Worm (Caenorhabditis elegans) whole organism, L2 larva: Measurements from ENCODE around the gene Y48B6A.10.
A peak's percentile ranks its signal among the peaks of the same experiment; 100 is the strongest.

Source experiments
- C34F6.9 ChIP-seq: fragments of 150-350 bp; optimal IDR thresholded peaks from 2 replicates; lab custom pipeline; 2014; ENCODE audit warnings: missing biosample characterization, missing genetic modification characterization
- F13H6.1 ChIP-seq: sonication (generic microtip); optimal IDR thresholded peaks from 2 replicates; lab custom pipeline; 2016; ENCODE audit warnings: missing genetic modification characterization, missing compliant biosample characterization
- R02D3.7 ChIP-seq: fragments of 150-350 bp; optimal IDR thresholded peaks from 2 replicates; lab custom pipeline; 2014; ENCODE audit warnings: missing biosample characterization, missing genetic modification characterization
- Y55F3AM.14 ChIP-seq: fragments of 200-800 bp; sonication (Bioruptor generic); optimal IDR thresholded peaks from 2 replicates; lab custom pipeline; 2018; ENCODE audit warnings: mild to moderate bottlenecking, missing genetic modification characterization, missing compliant biosample characterization
- alr-1 ChIP-seq: fragments of 150-350 bp; optimal IDR thresholded peaks from 2 replicates; lab custom pipeline; 2014; ENCODE audit warnings: missing biosample characterization, missing genetic modification characterization
- aly-2 ChIP-seq: fragments of 150-350 bp; optimal IDR thresholded peaks from 2 replicates; lab custom pipeline; 2014; ENCODE audit warnings: missing biosample characterization, missing genetic modification characterization
- ama-1 ChIP-seq: fragments of 150-350 bp; optimal IDR thresholded peaks from 2 replicates; lab custom pipeline; 2018; ENCODE audit warnings: inconsistent platforms
- ceh-16 ChIP-seq: fragments of 150-350 bp; optimal IDR thresholded peaks from 2 replicates; lab custom pipeline; 2014; ENCODE audit warnings: missing biosample characterization, missing genetic modification characterization
- dmd-4 ChIP-seq: sonication (generic microtip); optimal IDR thresholded peaks from 2 replicates; lab custom pipeline; 2017; ENCODE audit warnings: missing biosample characterization, missing genetic modification characterization
- egl-27 ChIP-seq: sonication (generic microtip); optimal IDR thresholded peaks from 3 replicates; lab custom pipeline; 2017; ENCODE audit warnings: missing biosample characterization, missing genetic modification reagents, missing genetic modification characterization
- elt-1 ChIP-seq: fragments of 150-350 bp; optimal IDR thresholded peaks from 2 replicates; lab custom pipeline; 2014; ENCODE audit warnings: missing biosample characterization, missing genetic modification characterization
- elt-3 ChIP-seq: sonication (generic microtip); optimal IDR thresholded peaks from 2 replicates; lab custom pipeline; 2017; ENCODE audit warnings: missing biosample characterization, missing genetic modification characterization
- fos-1 ChIP-seq: fragments of 150-350 bp; optimal IDR thresholded peaks from 2 replicates; lab custom pipeline; 2014; ENCODE audit warnings: missing biosample characterization, missing genetic modification characterization
- gmeb-1 ChIP-seq: fragments of 150-350 bp; optimal IDR thresholded peaks from 2 replicates; lab custom pipeline; 2014; ENCODE audit warnings: missing biosample characterization, missing genetic modification characterization
- lin-11 ChIP-seq: fragments of 150-350 bp; sonication (generic microtip); optimal IDR thresholded peaks from 2 replicates; lab custom pipeline; 2014; ENCODE audit warnings: missing biosample characterization, missing genetic modification characterization, inconsistent platforms, mixed read lengths
- lin-39 ChIP-seq: fragments of 150-350 bp; optimal IDR thresholded peaks from 2 replicates; lab custom pipeline; 2014; ENCODE audit warnings: missing biosample characterization, missing genetic modification reagents, missing genetic modification characterization
- mbf-1 ChIP-seq: sonication (generic microtip); optimal IDR thresholded peaks from 2 replicates; lab custom pipeline; 2017; ENCODE audit warnings: missing biosample characterization, missing genetic modification characterization
- mdl-1 ChIP-seq, 2 experiments: fragments of 150-350 bp in 1 of 2; sonication (generic microtip) in 1 of 2; optimal IDR thresholded peaks; 2 replicates each; lab custom pipeline; 2017; ENCODE audit warnings: missing biosample characterization in 2 of 2, missing genetic modification characterization in 2 of 2
- nhr-10 ChIP-seq: sonication (generic microtip); optimal IDR thresholded peaks from 2 replicates; lab custom pipeline; 2017; ENCODE audit warnings: missing biosample characterization, missing genetic modification characterization
- nhr-12 ChIP-seq: fragments of 150-350 bp; optimal IDR thresholded peaks from 2 replicates; lab custom pipeline; 2014; ENCODE audit warnings: missing biosample characterization, missing genetic modification characterization
- nhr-129 ChIP-seq: fragments of 150-350 bp; optimal IDR thresholded peaks from 2 replicates; lab custom pipeline; 2014; ENCODE audit warnings: missing biosample characterization, missing genetic modification characterization
- nhr-21 ChIP-seq: fragments of 150-350 bp; optimal IDR thresholded peaks from 2 replicates; lab custom pipeline; 2014; ENCODE audit warnings: missing biosample characterization, missing genetic modification characterization
- nhr-23 ChIP-seq: fragments of 150-350 bp; optimal IDR thresholded peaks from 2 replicates; lab custom pipeline; 2014; ENCODE audit warnings: missing biosample characterization, missing genetic modification reagents, missing genetic modification characterization
- nhr-237 ChIP-seq: fragments of 150-350 bp; optimal IDR thresholded peaks from 2 replicates; lab custom pipeline; 2014; ENCODE audit warnings: missing biosample characterization, missing genetic modification characterization
- nhr-25 ChIP-seq: fragments of 150-350 bp; sonication (generic microtip); optimal IDR thresholded peaks from 3 replicates; lab custom pipeline; 2014; ENCODE audit warnings: missing biosample characterization, missing genetic modification characterization
- nhr-6 ChIP-seq: fragments of 150-350 bp; optimal IDR thresholded peaks from 2 replicates; lab custom pipeline; 2014; ENCODE audit warnings: missing biosample characterization, missing genetic modification characterization
- sem-4 ChIP-seq: fragments of 150-350 bp; optimal IDR thresholded peaks from 2 replicates; lab custom pipeline; 2014; ENCODE audit warnings: missing biosample characterization, missing genetic modification reagents, missing genetic modification characterization
- skn-1 ChIP-seq: sonication (generic microtip); optimal IDR thresholded peaks from 2 replicates; lab custom pipeline; 2017; ENCODE audit warnings: missing biosample characterization, missing genetic modification characterization
- sma-3 ChIP-seq: sonication (generic microtip); optimal IDR thresholded peaks from 2 replicates; lab custom pipeline; 2016; ENCODE audit warnings: missing genetic modification reagents, missing genetic modification characterization, missing compliant biosample characterization
- unc-39 ChIP-seq: fragments of 150-350 bp; optimal IDR thresholded peaks from 2 replicates; lab custom pipeline; 2014; ENCODE audit warnings: missing biosample characterization, missing genetic modification characterization
- unc-62 ChIP-seq: fragments of 150-350 bp; optimal IDR thresholded peaks from 2 replicates; lab custom pipeline; 2014; ENCODE audit warnings: missing biosample characterization, missing genetic modification reagents, missing genetic modification characterization
- zag-1 ChIP-seq: fragments of 150-350 bp; optimal IDR thresholded peaks from 2 replicates; lab custom pipeline; 2014; ENCODE audit warnings: missing biosample characterization, missing genetic modification characterization
- ztf-1 ChIP-seq: fragments of 200-800 bp; sonication (Bioruptor generic); conservative IDR thresholded peaks from 2 replicates; pipeline ENCODE4 v1.3.6; 2022; ENCODE audit warnings: missing genetic modification characterization, missing compliant biosample characterization
- ztf-11 ChIP-seq: sonication (generic microtip); optimal IDR thresholded peaks from 2 replicates; lab custom pipeline; 2017; ENCODE audit warnings: missing biosample characterization, missing genetic modification characterization
- ztf-4 ChIP-seq: fragments of 150-350 bp; optimal IDR thresholded peaks from 2 replicates; lab custom pipeline; 2014; ENCODE audit warnings: missing biosample characterization, missing genetic modification characterization

The Y48B6A.10 gene

DNA sequence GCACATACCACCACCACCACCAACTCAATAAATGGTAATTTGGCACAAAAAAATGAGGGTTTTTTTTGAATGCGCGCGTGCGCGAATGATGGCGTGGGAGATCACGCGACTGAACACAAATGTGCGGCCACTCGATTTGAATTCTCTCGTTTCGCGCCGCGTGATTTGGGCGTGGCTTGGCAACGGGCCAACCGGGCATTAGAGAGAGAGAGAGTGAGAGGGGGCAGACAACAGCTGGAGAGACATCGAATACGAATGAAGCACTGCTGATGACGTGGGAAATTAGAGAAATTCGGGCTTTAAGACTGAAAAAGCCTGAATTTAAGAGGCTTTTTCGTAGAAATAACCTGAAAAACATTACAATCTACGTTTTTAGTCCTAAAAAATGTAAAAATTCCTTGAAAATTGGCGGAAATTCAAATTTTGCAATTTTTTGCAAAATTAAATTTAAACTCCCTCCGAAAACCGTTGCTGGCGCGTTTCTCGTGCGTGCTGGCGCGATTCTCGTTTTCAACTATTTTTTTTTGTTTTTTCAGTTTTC lies 37.3 kb downstream of the Y48B6A.10 start (continued):
- TF ChIP-seq sem-4 (tag; lab: Kevin White, UChicago), result peak; percentile 85
- no peak for TF ChIP-seq unc-39
- no peak for TF ChIP-seq mbf-1 (tag; lab: Kevin White, UChicago)
- peak; percentile 85 for TF ChIP-seq nhr-6 (tag; lab: Kevin White, UChicago)
- no peak for TF ChIP-seq unc-62 (GFP tag; lab: Kevin White, UChicago)
- peak; percentile 86 for TF ChIP-seq ztf-4
- TF ChIP-seq skn-1, result no peak
- peak; percentile 20 for TF ChIP-seq dmd-4 (tag; lab: Kevin White, UChicago)
- TF ChIP-seq nhr-12 (tag; lab: Kevin White, UChicago), result no peak
- peak; percentile 64 for TF ChIP-seq nhr-10
- no peak for TF ChIP-seq nhr-237
- peak; percentile 91 for TF ChIP-seq C34F6.9 (tag; lab: Kevin White, UChicago)
- no peak for TF ChIP-seq lin-39
- TF ChIP-seq, all 48 proteins: peak for 31

DNA sequence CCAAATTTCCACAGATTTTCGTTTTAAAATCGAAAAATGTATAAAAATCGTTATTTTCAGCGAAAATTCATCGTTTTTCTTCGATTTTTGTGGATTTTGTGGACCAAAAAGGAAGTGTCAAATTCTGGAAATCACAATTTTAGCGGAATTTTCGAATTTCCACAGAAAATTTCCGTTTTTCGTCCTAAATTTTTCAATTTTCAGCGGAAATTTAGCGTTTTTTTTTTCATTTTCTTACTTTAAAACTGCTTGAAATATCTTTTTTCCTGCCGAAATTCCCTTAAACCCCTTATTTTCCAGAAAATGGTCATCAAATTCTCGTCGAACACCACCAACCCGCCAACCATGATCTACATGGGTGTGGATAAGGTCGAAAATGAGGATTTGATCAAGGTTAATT lies 37.8 kb downstream of the Y48B6A.10 start, which contains the start of gene Y54G11A.2:
Gene Y54G11A.2, plus strand, starts transcription at position 301 of the 400 bp plus-strand sequence.
- TF ChIP-seq elt-3 (no peak), C34F6.9 (tag; lab: Kevin White, UChicago) (no peak), skn-1 (no peak), F13H6.1 (tag; lab: Kevin White, UChicago) (no peak), nhr-237 (no peak), nhr-21 (tag; lab: Kevin White, UChicago) (no peak), ama-1 (lab: Kevin White, UChicago) (no peak), aly-2 (no peak), nhr-129 (no peak), elt-1 (tag; lab: Kevin White, UChicago) (no peak), ztf-11 (no peak)

DNA sequence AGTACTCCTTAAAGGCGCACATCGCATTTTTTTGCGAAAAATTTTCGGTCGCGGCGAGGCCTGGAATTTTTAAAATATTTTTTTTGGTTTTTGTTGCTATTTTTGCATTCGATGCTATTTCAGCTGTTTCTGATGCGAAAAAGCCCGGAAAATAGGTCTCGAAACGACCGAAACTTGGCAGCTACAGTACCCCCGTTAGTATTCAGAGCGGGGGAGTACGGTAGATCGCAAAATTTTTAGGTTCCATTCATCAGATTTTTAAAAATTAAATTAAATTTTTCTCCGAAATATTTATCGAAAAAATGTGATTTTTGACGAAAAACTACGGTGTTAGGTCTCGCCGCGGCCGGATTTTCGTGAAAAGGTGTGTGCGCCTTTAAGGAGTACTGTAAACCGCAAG lies 41.6 kb downstream of the Y48B6A.10 start:
- TF ChIP-seq nhr-6 (tag; lab: Kevin White, UChicago), result no peak
- no peak for TF ChIP-seq R02D3.7 (tag; lab: Kevin White, UChicago)
- TF ChIP-seq F13H6.1 (tag; lab: Kevin White, UChicago), result no peak
- no peak for TF ChIP-seq lin-11
- no peak for TF ChIP-seq sem-4 (tag; lab: Kevin White, UChicago)
- no peak for TF ChIP-seq fos-1 (tag; lab: Kevin White, UChicago)
- TF ChIP-seq nhr-129, result no peak
- no peak for TF ChIP-seq nhr-21 (tag; lab: Kevin White, UChicago)
- TF ChIP-seq ztf-4, result no peak
- TF ChIP-seq nhr-10, result no peak
- TF ChIP-seq nhr-237, result no peak
- no peak for TF ChIP-seq C34F6.9 (tag; lab: Kevin White, UChicago)
- no peak for TF ChIP-seq elt-1 (tag; lab: Kevin White, UChicago)
- no peak for TF ChIP-seq egl-27 (tag; lab: Kevin White, UChicago)
- TF ChIP-seq mdl-1 (tag; optimal IDR thresholded peaks at IDR 0.05; lab: Kevin White, UChicago), result no peak
- TF ChIP-seq aly-2, result no peak
- no peak for TF ChIP-seq ceh-16
- TF ChIP-seq sma-3, result no peak
- no peak for TF ChIP-seq nhr-23 (tag; lab: Kevin White, UChicago)

DNA sequence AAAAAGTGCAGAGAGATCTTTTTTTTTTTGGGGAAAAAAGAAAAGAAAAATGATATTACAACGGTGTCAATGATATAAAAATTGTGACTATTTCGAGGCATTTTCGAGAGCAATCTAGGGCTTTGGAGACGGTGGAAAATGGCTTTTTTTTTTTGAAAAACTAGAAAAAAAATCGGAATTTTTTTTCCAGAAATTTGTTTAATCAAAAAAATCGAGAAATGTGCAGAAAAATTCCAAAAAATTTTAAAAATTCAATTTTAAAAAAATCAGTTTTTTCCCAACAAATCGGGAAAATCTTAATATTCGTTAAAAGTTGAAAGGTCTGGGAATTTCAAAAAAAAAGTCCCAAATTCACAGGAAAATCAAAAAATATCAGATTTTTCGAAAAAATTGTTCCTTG lies 42.6 kb downstream of the Y48B6A.10 start, which contains the start of gene Y54G11A.19:
Gene Y54G11A.19, minus strand, starts transcription at position 101 of the 400 bp plus-strand sequence.
- no peak for TF ChIP-seq mdl-1 (tag; optimal IDR thresholded peaks at IDR 0.05; lab: Kevin White, UChicago)
- TF ChIP-seq R02D3.7 (tag; lab: Kevin White, UChicago), result no peak
- TF ChIP-seq gmeb-1 (tag; lab: Kevin White, UChicago), result no peak
- no peak for TF ChIP-seq nhr-129
- no peak for TF ChIP-seq Y55F3AM.14 (GFP tag; lab: Kevin White, UChicago)
- no peak for TF ChIP-seq ztf-1 (GFP tag; lab: Robert Waterston, UW)
- TF ChIP-seq C34F6.9 (tag; lab: Kevin White, UChicago), result no peak
- no peak for TF ChIP-seq zag-1 (tag; lab: Kevin White, UChicago)
- TF ChIP-seq ztf-4, result no peak

DNA sequence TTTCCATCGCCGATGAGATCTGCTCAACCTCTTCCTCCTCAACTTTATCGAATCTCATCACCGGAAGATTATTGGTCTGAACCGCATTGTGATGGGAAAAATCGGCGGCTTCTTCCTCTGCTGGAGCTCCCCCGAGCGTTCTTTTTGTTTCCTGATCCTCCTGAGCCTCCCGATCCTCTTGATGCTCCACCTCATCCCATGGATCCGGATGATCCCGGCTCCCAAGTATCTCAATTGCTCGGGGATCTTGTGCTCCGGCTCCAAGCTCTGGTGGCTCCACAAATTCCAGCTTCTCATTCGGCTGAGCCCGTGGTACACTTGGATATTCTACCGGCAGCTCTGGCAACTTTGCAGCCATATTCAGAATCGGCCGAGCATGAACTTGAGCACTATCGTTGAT lies 43.7 kb downstream of the Y48B6A.10 start:
- TF ChIP-seq lin-11, result no peak
- TF ChIP-seq nhr-25 (tag; lab: Kevin White, UChicago), result no peak
- TF ChIP-seq unc-39, result no peak
- no peak for TF ChIP-seq fos-1 (tag; lab: Kevin White, UChicago)
- no peak for TF ChIP-seq alr-1
- no peak for TF ChIP-seq mdl-1 (tag; optimal IDR thresholded peaks at IDR 0.05; lab: Kevin White, UChicago)
- no peak for TF ChIP-seq C34F6.9 (tag; lab: Kevin White, UChicago)
